Worm (Caenorhabditis elegans) whole organism, L4/young adult: ENCODE results near the gene R01B10.2.

Source experiments
- W03F9.2 ChIP-seq: fragments of 150-350 bp; optimal IDR thresholded peaks from 2 replicates; lab custom pipeline; 2014; ENCODE audit warnings: missing biosample characterization, missing genetic modification characterization
- dao-5 ChIP-seq: sonication (generic microtip); optimal IDR thresholded peaks from 2 replicates; lab custom pipeline; 2016; ENCODE audit warnings: missing genotype, missing genetic modification characterization, moderate library complexity, missing compliant biosample characterization
- him-1 ChIP-seq: sonication (generic microtip); optimal IDR thresholded peaks from 2 replicates; lab custom pipeline; 2016; ENCODE audit warnings: missing genotype, missing genetic modification reagents, missing genetic modification characterization, missing compliant biosample characterization

DNA sequence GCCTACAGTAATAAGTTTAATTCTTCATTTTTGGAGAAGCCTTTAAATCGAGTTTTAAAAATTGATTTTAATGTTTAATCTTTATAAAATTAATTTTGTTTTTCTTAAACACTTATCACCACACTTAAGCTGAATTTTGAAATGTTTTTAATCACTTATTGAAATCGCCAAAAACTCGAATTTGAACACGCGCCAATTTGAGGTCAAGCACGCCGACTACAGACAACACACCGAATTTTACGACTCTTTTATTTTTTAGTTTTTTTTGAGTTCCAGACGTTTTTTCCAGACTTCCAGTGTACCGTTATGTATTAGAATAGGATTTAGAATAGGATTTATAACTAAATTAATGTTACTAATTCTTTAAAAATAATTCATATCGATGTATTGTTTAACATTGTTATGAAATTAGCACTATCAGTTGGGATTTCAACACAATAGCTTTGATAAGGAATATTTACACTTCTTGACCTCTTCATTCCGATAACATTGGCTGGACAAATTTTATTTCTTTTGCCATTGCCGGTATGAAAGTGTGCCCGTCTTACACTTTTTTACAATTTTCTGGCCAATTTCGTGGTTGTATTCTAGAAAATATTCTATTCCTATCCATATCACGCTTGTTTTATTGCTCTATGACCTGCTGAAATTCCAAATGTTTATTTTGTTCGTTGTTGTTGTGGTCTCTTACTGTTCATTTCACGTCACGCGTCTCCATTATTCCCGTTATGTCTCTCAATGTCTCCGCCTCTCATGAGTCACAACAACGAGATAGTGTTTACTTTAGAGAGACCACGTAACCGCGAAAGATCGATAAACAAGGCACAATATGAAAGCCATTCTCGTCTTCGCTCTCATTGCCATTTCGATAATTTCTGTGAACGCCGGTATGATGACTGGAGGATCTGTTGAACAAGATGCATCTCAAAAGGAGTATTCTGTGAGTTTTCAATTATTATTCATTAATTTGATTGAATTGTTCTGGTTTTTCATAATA, 2.3 kb upstream of the R01B10.2 start, which contains the start of gene cpi-2:
- no peak for TF ChIP-seq dao-5 (tag; lab: Kevin White, UChicago)
- no peak for TF ChIP-seq him-1 (tag; lab: Kevin White, UChicago)
- TF ChIP-seq W03F9.2, result no peak
